Worm (Caenorhabditis elegans): Measurements from ENCODE around the gene Y55F3C.17.

Gene Y55F3C.17

DNA sequence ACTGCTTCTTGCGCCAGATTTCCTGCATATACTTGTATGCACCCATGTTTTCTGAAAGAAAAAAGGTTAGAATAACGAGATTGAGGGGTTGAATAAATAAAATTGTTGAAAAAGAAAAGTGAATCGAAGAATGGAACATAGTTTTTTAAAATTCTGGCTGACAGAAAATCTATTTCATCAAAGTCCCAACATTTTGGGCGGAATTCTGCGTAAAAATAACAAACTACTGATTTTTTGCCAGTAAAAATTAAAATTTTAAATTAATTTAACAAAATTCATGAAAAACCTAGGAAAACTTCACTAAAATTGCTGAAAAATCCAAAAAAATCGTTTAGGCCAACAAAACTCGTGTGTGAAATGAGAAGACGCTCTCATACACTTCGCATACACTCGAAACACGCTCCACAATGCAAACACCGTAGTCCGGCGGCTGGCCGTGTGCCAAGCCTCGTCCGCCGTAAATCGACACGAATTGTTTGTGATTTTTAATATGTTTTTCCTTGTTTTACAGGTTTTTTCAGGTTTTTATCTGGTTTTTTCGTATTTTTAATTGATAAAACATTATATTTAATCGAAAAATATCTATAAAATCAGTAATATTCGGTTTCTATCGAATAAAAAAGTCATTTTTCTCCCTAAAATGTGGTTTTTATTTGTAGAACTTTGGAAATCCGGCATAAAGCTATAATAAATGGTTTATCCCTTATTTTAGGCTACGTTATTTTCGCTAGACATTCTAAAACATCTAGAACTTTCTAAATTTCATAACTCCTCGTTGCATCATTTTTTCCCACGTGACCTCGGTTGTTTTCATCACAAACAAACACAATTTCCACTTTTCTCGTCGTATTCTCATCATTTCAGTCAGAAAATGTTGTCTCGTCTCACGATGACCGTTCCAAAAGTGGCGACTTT is 43.4 kb downstream of the Y55F3C.17 start, which contains the start of the genes rpl-15 and K11H12.8 (continued):
- TF ChIP-seq zim-3 (tag; optimal IDR thresholded peaks at IDR 0.05) (peak; percentile 96), chd-7 (tag; optimal IDR thresholded peaks at IDR 0.05) (peak; percentile 98), C17E4.6 (GFP tag; IDR thresholded peaks at IDR 0.05) (peak; percentile 99), unc-62 (GFP tag; optimal IDR thresholded peaks at IDR 0.05) (peak; percentile 85), madf-3 (GFP tag; IDR thresholded peaks at IDR 0.05) (peak; percentile 99), hlh-12 (tag; optimal IDR thresholded peaks at IDR 0.05) (no peak), ekl-4 (GFP tag; IDR thresholded peaks at IDR 0.05) (peak; percentile 99), lin-26 (GFP tag; IDR thresholded peaks at IDR 0.05) (peak; percentile 96), ceh-58 (GFP tag; IDR thresholded peaks at IDR 0.05) (0 out of 2 replicates have a peak, but pooled peaks have one; percentile 90), F10E7.11 (tag; optimal IDR thresholded peaks at IDR 0.05) (peak; percentile 96), madf-6 (GFP tag; IDR thresholded peaks at IDR 0.05) (peak; percentile 98), ceh-40 (GFP tag; IDR thresholded peaks at IDR 0.05) (peak; percentile 94), ztf-22 (GFP tag; optimal IDR thresholded peaks at IDR 0.05) (peak; percentile 100), egl-44 (GFP tag; IDR thresholded peaks at IDR 0.05) (peak; percentile 99), F37B4.10 (GFP tag; IDR thresholded peaks at IDR 0.05) (peak; percentile 99), hmg-1.2 (GFP tag; IDR thresholded peaks at IDR 0.05) (peak; percentile 95), B0261.1 (tag; optimal IDR thresholded peaks at IDR 0.05) (peak; percentile 58), lsl-1 (GFP tag; optimal IDR thresholded peaks at IDR 0.05) (peak; percentile 100), fkh-3 (tag; optimal IDR thresholded peaks at IDR 0.05) (peak; percentile 62), Y53G8AR.9 (GFP tag; conservative IDR thresholded peaks at IDR 0.05) (peak; percentile 100), ztf-18 (tag; optimal IDR thresholded peaks at IDR 0.05) (peak; percentile 88), T26A5.8 (tag; optimal IDR thresholded peaks at IDR 0.05) (peak; percentile 67), nhr-80 (tag; optimal IDR thresholded peaks at IDR 0.05) (peak; percentile 99), let-526 (GFP tag; IDR thresholded peaks at IDR 0.05) (peak; percentile 99), madf-8 (GFP tag; conservative IDR thresholded peaks at IDR 0.05) (peak; percentile 91), ztf-25 (GFP tag; IDR thresholded peaks at IDR 0.05) (peak; percentile 99), sea-2 (GFP tag; IDR thresholded peaks at IDR 0.05) (peak; percentile 97), egrh-3 (GFP tag; IDR thresholded peaks at IDR 0.05) (peak; percentile 92), ets-4 (GFP tag; optimal IDR thresholded peaks at IDR 0.05) (peak; percentile 88), rec-8 (tag; optimal IDR thresholded peaks at IDR 0.05) (peak; percentile 92 to 95), Y79H2A.3 (GFP tag; conservative IDR thresholded peaks at IDR 0.05) (peak; percentile 99), bed-2 (GFP tag; IDR thresholded peaks at IDR 0.05) (peak; percentile 98), nfyb-1 (GFP tag; IDR thresholded peaks at IDR 0.05) (peak; percentile 99), bed-1 (GFP tag; IDR thresholded peaks at IDR 0.05) (peak; percentile 94), F39B2.1 (GFP tag; IDR thresholded peaks at IDR 0.05) (peak; percentile 93), him-1 (tag; optimal IDR thresholded peaks at IDR 0.05) (peak; percentile 96), dpl-1 (GFP tag; optimal IDR thresholded peaks at IDR 0.05) (peak; percentile 96), rpc-1 (optimal IDR thresholded peaks at IDR 0.05) (peak; percentile 47), rpc-1 (tag; optimal IDR thresholded peaks at IDR 0.05) (peak; percentile 11), aptf-2 (GFP tag; conservative IDR thresholded peaks at IDR 0.05) (peak; percentile 96)

Measured in whole organism, young adult.